Fruit fly (Drosophila melanogaster) whole organism, pupa: ENCODE data around the gene CG45095.

Experiments used
- CG12605 ChIP-seq: fragments of 200-800 bp; sonication (Bioruptor generic); IDR thresholded peaks from 2 replicates; pipeline ENCODE4 v1.3.6; 2022; ENCODE audit warnings: missing biosample characterization, missing genetic modification characterization
- CG13204 ChIP-seq: fragments of 200-800 bp; sonication (Bioruptor generic); optimal IDR thresholded peaks from 2 replicates; lab custom pipeline; 2018; ENCODE audit warnings: missing biosample characterization, mild to moderate bottlenecking, missing genetic modification characterization, moderate library complexity
- CG14655 ChIP-seq: fragments of 200-800 bp; sonication (Bioruptor generic); optimal IDR thresholded peaks from 3 replicates; lab custom pipeline; 2017; ENCODE audit warnings: mild to moderate bottlenecking, missing biosample characterization, missing genetic modification reagents, missing genetic modification characterization
- CG15710 ChIP-seq: fragments of 200-800 bp; sonication (Bioruptor generic); optimal IDR thresholded peaks from 2 replicates; lab custom pipeline; 2018; ENCODE audit warnings: missing biosample characterization, mild to moderate bottlenecking, missing genetic modification characterization, moderate library complexity
- CG17806 ChIP-seq: fragments of 200-800 bp; sonication (Bioruptor generic); optimal IDR thresholded peaks from 2 replicates; lab custom pipeline; 2018; ENCODE audit warnings: missing biosample characterization, mild to moderate bottlenecking, missing genetic modification characterization, moderate library complexity
- CG32121 ChIP-seq: fragments of 200-800 bp; sonication (Bioruptor generic); IDR thresholded peaks from 2 replicates; pipeline ENCODE4 v1.3.6; 2022; ENCODE audit warnings: missing biosample characterization, missing genetic modification characterization
- CG8159 ChIP-seq: fragments of 200-800 bp; sonication (Bioruptor generic); optimal IDR thresholded peaks from 3 replicates; lab custom pipeline; 2018; ENCODE audit warnings: missing biosample characterization, mild to moderate bottlenecking, missing genetic modification characterization, moderate library complexity
- D1 ChIP-seq: fragments of 200-800 bp; sonication (Bioruptor generic); optimal IDR thresholded peaks from 2 replicates; lab custom pipeline; 2018; ENCODE audit warnings: missing biosample characterization, mild to moderate bottlenecking, missing genetic modification characterization, moderate library complexity
- EcR ChIP-seq: fragments of 200-800 bp; sonication (Bioruptor generic); optimal IDR thresholded peaks from 3 replicates; lab custom pipeline; 2019; ENCODE audit warnings: missing biosample characterization, missing genetic modification characterization, mild to moderate bottlenecking, moderate library complexity, missing genetic modification reagents
- Ets98B ChIP-seq: fragments of 200-800 bp; sonication (Bioruptor generic); IDR thresholded peaks from 2 replicates; pipeline ENCODE4 v1.3.6; 2022; ENCODE audit warnings: missing biosample characterization, missing genetic modification characterization
- Pif1B ChIP-seq: fragments of 200-800 bp; sonication (Bioruptor generic); optimal IDR thresholded peaks from 3 replicates; lab custom pipeline; 2016; ENCODE audit warnings: missing biosample characterization, missing genetic modification characterization
- Snoo ChIP-seq: fragments of 200-800 bp; sonication (Bioruptor generic); optimal IDR thresholded peaks from 3 replicates; lab custom pipeline; 2017; ENCODE audit warnings: missing biosample characterization, mild to moderate bottlenecking, missing genetic modification characterization, inconsistent platforms
- rn ChIP-seq: fragments of 200-800 bp; sonication (Bioruptor generic); IDR thresholded peaks from 2 replicates; pipeline ENCODE4 v1.3.6; 2022; ENCODE audit warnings: missing biosample characterization, missing genetic modification characterization

DNA sequence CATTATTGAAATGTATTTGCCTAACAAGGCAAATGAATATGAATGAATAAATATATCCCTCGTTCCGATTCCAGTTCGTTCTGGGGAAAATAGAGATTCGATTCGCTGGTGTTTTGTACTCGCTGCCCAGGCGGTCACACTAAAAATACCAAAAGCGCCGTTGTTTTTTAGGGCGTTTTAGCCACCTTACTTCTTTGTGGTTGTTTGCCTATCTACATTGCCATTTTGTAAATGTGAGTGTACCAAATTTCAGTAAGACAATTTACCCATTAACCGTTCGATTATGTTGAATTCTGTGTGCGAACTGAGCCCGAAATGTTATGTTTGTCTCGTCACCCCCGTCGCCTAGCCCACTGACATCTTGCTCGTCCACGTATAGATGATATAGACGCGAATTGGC, 4.9 kb upstream of the CG45095 start, which contains the start of the genes CG33095 and CG33096:
- TF ChIP-seq CG12605 (GFP tag; lab: Robert Waterston, UW) (no peak), D1 (tag; lab: Kevin White, UChicago) (no peak), CG32121 (GFP tag; lab: Robert Waterston, UW) (no peak), CG13204 (GFP tag; lab: Kevin White, UChicago) (no peak), CG8159 (tag; lab: Kevin White, UChicago) (no peak), Snoo (tag; lab: Kevin White, UChicago) (no peak), CG14655 (GFP tag; lab: Kevin White, UChicago) (no peak), CG15710 (tag; lab: Kevin White, UChicago) (no peak), CG17806 (tag; lab: Kevin White, UChicago) (no peak), Pif1B (GFP tag; lab: Kevin White, UChicago) (no peak), rn (GFP tag; lab: Robert Waterston, UW) (no peak), EcR (GFP tag; lab: Kevin White, UChicago) (peak; percentile 1), Ets98B (GFP tag; lab: Robert Waterston, UW) (no peak)
